Fruit fly (Drosophila melanogaster) whole organism, embryonic: ENCODE measurements around the gene CG7484.

Experiments
- ATbp ChIP-seq: fragments of 200-800 bp; sonication (Bioruptor generic); optimal IDR thresholded peaks from 2 replicates; lab custom pipeline; 2017; ENCODE audit warnings: missing biosample characterization, mild to moderate bottlenecking, missing genetic modification characterization, missing genetic modification reagents
- Ada2b ChIP-seq: fragments of 200-800 bp; sonication (Bioruptor generic); IDR thresholded peaks from 2 replicates; pipeline ENCODE4 v1.3.6; 2022; ENCODE audit warnings: missing biosample characterization, missing genetic modification characterization
- Adf1 ChIP-seq: fragments of 200-800 bp; sonication (Bioruptor generic); IDR thresholded peaks from 2 replicates; pipeline ENCODE4 v1.3.6; 2022; ENCODE audit warnings: missing biosample characterization, missing genetic modification characterization
- Atf-2 ChIP-seq: fragments of 200-800 bp; sonication (Bioruptor generic); optimal IDR thresholded peaks from 2 replicates; lab custom pipeline; 2016; ENCODE audit warnings: missing biosample characterization, missing genetic modification characterization
- Bteb2 ChIP-seq: fragments of 200-800 bp; sonication (Bioruptor generic); optimal IDR thresholded peaks from 2 replicates; lab custom pipeline; 2016; ENCODE audit warnings: missing biosample characterization, missing genetic modification characterization
- CG10147 ChIP-seq: fragments of 200-800 bp; sonication (Bioruptor generic); optimal IDR thresholded peaks from 2 replicates; lab custom pipeline; 2019; ENCODE audit warnings: missing biosample characterization, mild to moderate bottlenecking, missing genetic modification characterization, moderate library complexity
- CG10959 ChIP-seq: fragments of 200-800 bp; sonication (Bioruptor generic); IDR thresholded peaks from 2 replicates; pipeline ENCODE4 v1.3.6; 2022; ENCODE audit warnings: missing biosample characterization, missing genetic modification characterization
- CG11504 ChIP-seq: fragments of 200-800 bp; sonication (Bioruptor generic); optimal IDR thresholded peaks from 3 replicates; lab custom pipeline; 2019; ENCODE audit warnings: missing biosample characterization, mild to moderate bottlenecking, missing genetic modification characterization, moderate library complexity
- CG11696 ChIP-seq: fragments of 200-800 bp; sonication (Bioruptor generic); IDR thresholded peaks from 2 replicates; pipeline ENCODE4 v1.3.6; 2022; ENCODE audit warnings: missing biosample characterization, missing genetic modification characterization
- CG14441 ChIP-seq: fragments of 200-800 bp; sonication (Bioruptor generic); IDR thresholded peaks from 2 replicates; pipeline ENCODE4 v1.3.6; 2022; ENCODE audit warnings: missing biosample characterization, missing genetic modification characterization
- CG14860 ChIP-seq: fragments of 200-800 bp; sonication (Bioruptor generic); IDR thresholded peaks from 3 replicates; pipeline ENCODE4 v1.3.6; 2022; ENCODE audit warnings: missing biosample characterization, missing genetic modification characterization; ENCODE audit not compliant: partially characterized antibody
- CG15514 ChIP-seq: fragments of 200-800 bp; sonication (Bioruptor generic); optimal IDR thresholded peaks from 3 replicates; lab custom pipeline; 2017; ENCODE audit warnings: missing biosample characterization, missing genetic modification characterization, mild to moderate bottlenecking, moderate library complexity, missing genetic modification reagents
- CG1603 ChIP-seq: fragments of 200-800 bp; sonication (Bioruptor generic); optimal IDR thresholded peaks from 2 replicates; lab custom pipeline; 2019; ENCODE audit warnings: missing biosample characterization, mild to moderate bottlenecking, missing genetic modification characterization, moderate library complexity
- CG17385 ChIP-seq: fragments of 200-800 bp; sonication (Bioruptor generic); optimal IDR thresholded peaks from 3 replicates; lab custom pipeline; 2018; ENCODE audit warnings: missing biosample characterization, mild to moderate bottlenecking, missing genetic modification characterization
- CG17829 ChIP-seq: fragments of 200-800 bp; optimal IDR thresholded peaks from 2 replicates; lab custom pipeline; 2019; ENCODE audit warnings: missing biosample characterization, mild to moderate bottlenecking, missing genetic modification characterization, moderate library complexity
- CG2202 ChIP-seq: fragments of 200-800 bp; sonication (Bioruptor generic); optimal IDR thresholded peaks from 2 replicates; lab custom pipeline; 2018; ENCODE audit warnings: missing biosample characterization, mild to moderate bottlenecking, missing genetic modification characterization
- CG2875 ChIP-seq: fragments of 200-800 bp; sonication (Bioruptor generic); optimal IDR thresholded peaks from 2 replicates; lab custom pipeline; 2017; ENCODE audit warnings: missing biosample characterization, mild to moderate bottlenecking, missing genetic modification characterization, missing genetic modification reagents
- CG30403 ChIP-seq: fragments of 200-800 bp; sonication (Bioruptor generic); optimal IDR thresholded peaks from 3 replicates; lab custom pipeline; 2016; ENCODE audit warnings: missing biosample characterization, missing genetic modification characterization
- CG3407 ChIP-seq: fragments of 200-800 bp; sonication (Bioruptor generic); optimal IDR thresholded peaks from 2 replicates; lab custom pipeline; 2018; ENCODE audit warnings: missing biosample characterization, mild to moderate bottlenecking, missing genetic modification characterization
- CG3726 ChIP-seq: fragments of 200-800 bp; sonication (Bioruptor generic); IDR thresholded peaks from 3 replicates; pipeline ENCODE4, ENCODE4 v1.3.6; 2022; ENCODE audit warnings: missing biosample characterization, missing genetic modification characterization
- CG7839 ChIP-seq: fragments of 200-800 bp; sonication (Bioruptor generic); optimal IDR thresholded peaks from 3 replicates; lab custom pipeline; 2018; ENCODE audit warnings: missing biosample characterization, mild to moderate bottlenecking, missing genetic modification characterization, moderate library complexity
- ERR ChIP-seq: fragments of 200-800 bp; sonication (Bioruptor generic); optimal IDR thresholded peaks from 2 replicates; lab custom pipeline; 2016; ENCODE audit warnings: missing biosample characterization, missing genetic modification characterization
- HLHmδ ChIP-seq: fragments of 200-800 bp; sonication (Bioruptor generic); optimal IDR thresholded peaks from 2 replicates; lab custom pipeline; 2018; ENCODE audit warnings: missing biosample characterization, mild to moderate bottlenecking, missing genetic modification characterization, moderate library complexity
- HmgZ ChIP-seq: fragments of 200-800 bp; sonication (Bioruptor generic); optimal IDR thresholded peaks from 2 replicates; lab custom pipeline; 2018; ENCODE audit warnings: missing biosample characterization, mild to moderate bottlenecking, missing genetic modification characterization
- Nf-YB ChIP-seq: fragments of 200-800 bp; sonication (Bioruptor generic); optimal IDR thresholded peaks from 3 replicates; lab custom pipeline; 2019; ENCODE audit warnings: missing biosample characterization, mild to moderate bottlenecking, missing genetic modification characterization, moderate library complexity
- Oli ChIP-seq: fragments of 200-800 bp; sonication (Bioruptor generic); optimal IDR thresholded peaks from 2 replicates; lab custom pipeline; 2018; ENCODE audit warnings: missing biosample characterization, mild to moderate bottlenecking, missing genetic modification characterization, moderate library complexity
- Pdp1 ChIP-seq, 2 experiments: fragments of 200-800 bp; sonication (Bioruptor generic); optimal IDR thresholded peaks; 3 replicates each; lab custom pipeline; 2016; ENCODE audit warnings: missing biosample characterization in 2 of 2, missing genetic modification characterization in 2 of 2, mild to moderate bottlenecking in 1 of 2, moderate library complexity in 1 of 2
- ab ChIP-seq: fragments of 200-800 bp; sonication (Bioruptor generic); optimal IDR thresholded peaks from 2 replicates; lab custom pipeline; 2016; ENCODE audit warnings: missing biosample characterization, missing genetic modification characterization
- ap ChIP-seq: fragments of 200-800 bp; sonication (Bioruptor generic); IDR thresholded peaks from 2 replicates; pipeline ENCODE4 v1.3.6; 2022; ENCODE audit warnings: missing biosample characterization, missing genetic modification characterization
- cad ChIP-seq: fragments of >200 bp; optimal IDR thresholded peaks from 2 replicates; lab custom pipeline; 2017; ENCODE audit warnings: missing biosample characterization, missing genetic modification characterization
- cas ChIP-seq: fragments of 200-800 bp; sonication (Bioruptor generic); IDR thresholded peaks from 2 replicates; pipeline ENCODE4 v1.3.6; 2022; ENCODE audit warnings: missing biosample characterization, missing genetic modification characterization
- dan ChIP-seq: fragments of 200-800 bp; sonication (Bioruptor generic); IDR thresholded peaks from 2 replicates; pipeline ENCODE4 v1.3.6; 2022; ENCODE audit warnings: missing biosample characterization, missing genetic modification characterization
- fd3F ChIP-seq: fragments of 200-800 bp; sonication (Bioruptor generic); optimal IDR thresholded peaks from 2 replicates; lab custom pipeline; 2018; ENCODE audit warnings: missing biosample characterization, mild to moderate bottlenecking, missing genetic modification characterization, moderate library complexity
- gcm ChIP-seq: fragments of 200-800 bp; sonication (Bioruptor generic); optimal IDR thresholded peaks from 2 replicates; lab custom pipeline; 2019; ENCODE audit warnings: missing biosample characterization, mild to moderate bottlenecking, missing genetic modification characterization, moderate library complexity
- gem ChIP-seq: fragments of 200-800 bp; sonication (Bioruptor generic); optimal IDR thresholded peaks from 2 replicates; lab custom pipeline; 2019; ENCODE audit warnings: missing biosample characterization, mild to moderate bottlenecking, missing genetic modification characterization, moderate library complexity
- h ChIP-seq: fragments of >200 bp; optimal IDR thresholded peaks from 2 replicates; lab custom pipeline; 2017
- kay ChIP-seq: fragments of 200-800 bp; sonication (Bioruptor generic); optimal IDR thresholded peaks from 2 replicates; lab custom pipeline; 2016; ENCODE audit warnings: missing biosample characterization, missing genetic modification characterization
- lbe ChIP-seq: fragments of 200-800 bp; sonication (Bioruptor generic); optimal IDR thresholded peaks from 2 replicates; lab custom pipeline; 2016; ENCODE audit warnings: missing biosample characterization, mild to moderate bottlenecking, missing genetic modification characterization
- odd ChIP-seq: fragments of 200-800 bp; sonication (Bioruptor generic); optimal IDR thresholded peaks from 2 replicates; lab custom pipeline; 2017; ENCODE audit warnings: missing biosample characterization, mild to moderate bottlenecking, missing genetic modification characterization
- otp ChIP-seq: fragments of 200-800 bp; sonication (Bioruptor generic); IDR thresholded peaks from 3 replicates; pipeline ENCODE4, ENCODE4 v1.3.6; 2022; ENCODE audit warnings: missing biosample characterization, missing genetic modification characterization
- pzg ChIP-seq: fragments of 200-800 bp; sonication (Bioruptor generic); optimal IDR thresholded peaks from 3 replicates; lab custom pipeline; 2018; ENCODE audit warnings: missing biosample characterization, mild to moderate bottlenecking, missing genetic modification characterization, moderate library complexity
- sc ChIP-seq, 3 experiments: fragments of >200 bp in 2 of 3; fragments of 200-800 bp in 1 of 3; sonication (Bioruptor generic) in 1 of 3; optimal IDR thresholded peaks; 2 replicates in 2 of 3; 3 replicates in 1 of 3; lab custom pipeline; 2017; ENCODE audit warnings: mild to moderate bottlenecking in 1 of 3, missing biosample characterization in 1 of 3, missing genetic modification characterization in 1 of 3, missing genetic modification reagents in 1 of 3
- slbo ChIP-seq: fragments of 200-800 bp; sonication (Bioruptor generic); IDR thresholded peaks from 2 replicates; pipeline ENCODE4 v1.3.6; 2022; ENCODE audit warnings: missing biosample characterization, missing genetic modification characterization
- stwl ChIP-seq: fragments of 200-800 bp; sonication (Bioruptor generic); optimal IDR thresholded peaks from 3 replicates; lab custom pipeline; 2018; ENCODE audit warnings: missing biosample characterization, mild to moderate bottlenecking, missing genetic modification characterization, moderate library complexity
- tio ChIP-seq: fragments of 200-800 bp; sonication (Bioruptor generic); optimal IDR thresholded peaks from 2 replicates; lab custom pipeline; 2017; ENCODE audit warnings: missing biosample characterization, missing genetic modification characterization, inconsistent platforms
- toy ChIP-seq: fragments of 200-800 bp; sonication (Bioruptor generic); IDR thresholded peaks from 2 replicates; pipeline ENCODE4 v1.3.6; 2022; ENCODE audit warnings: missing biosample characterization, missing genetic modification characterization
- twi ChIP-seq: fragments of 200-800 bp; optimal IDR thresholded peaks from 2 replicates; lab custom pipeline; 2019; ENCODE audit warnings: missing biosample characterization, mild to moderate bottlenecking, missing genetic modification characterization, moderate library complexity
- vvl ChIP-seq: fragments of 200-800 bp; sonication (Bioruptor generic); IDR thresholded peaks from 2 replicates; pipeline ENCODE4 v1.3.6; 2022; ENCODE audit warnings: missing biosample characterization, missing genetic modification characterization
- wdn ChIP-seq: fragments of 200-800 bp; sonication (Bioruptor generic); IDR thresholded peaks from 2 replicates; pipeline ENCODE4 v1.3.6; 2022; ENCODE audit warnings: missing biosample characterization, missing genetic modification characterization

The CG7484 gene

dm6 chr3L:17610896-17611711 lies 43.3 kb upstream of the CG7484 start (continued):
- peak; percentile 69 for TF ChIP-seq CG17385
- TF ChIP-seq Nf-YB (GFP tag; lab: Kevin White, UChicago), result peak; percentile 43
- TF ChIP-seq dan (GFP tag; lab: Robert Waterston, UW), result no peak
- no peak for TF ChIP-seq Bteb2 (GFP tag; lab: Kevin White, UChicago)
- peak; percentile 69 for TF ChIP-seq CG17829 (tag; lab: Kevin White, UChicago)
- no peak for TF ChIP-seq Ada2b (GFP tag; lab: Robert Waterston, UW)
- TF ChIP-seq CG11696 (GFP tag; lab: Robert Waterston, UW), result no peak
- TF ChIP-seq wdn (GFP tag; lab: Robert Waterston, UW), result no peak
- TF ChIP-seq CG11504 (tag; lab: Kevin White, UChicago), result peak; percentile 84
- peak; percentile 84 for TF ChIP-seq gem
- TF ChIP-seq CG7839 (tag; lab: Kevin White, UChicago), result peak; percentile 82
- TF ChIP-seq otp (GFP tag; lab: Robert Waterston, UW), result no peak
- no peak for TF ChIP-seq kay (GFP tag; lab: Kevin White, UChicago)
- no peak for TF ChIP-seq h
- peak; percentile 83 for TF ChIP-seq Oli
- no peak for TF ChIP-seq CG10959 (GFP tag; lab: Robert Waterston, UW)
- TF ChIP-seq CG14860, result no peak
- no peak for TF ChIP-seq CG14441 (GFP tag; lab: Robert Waterston, UW)
- no peak for TF ChIP-seq HmgZ (tag; lab: Kevin White, UChicago)
- TF ChIP-seq CG2202 (tag; lab: Kevin White, UChicago), result peak; percentile 63
- TF ChIP-seq slbo (GFP tag; lab: Robert Waterston, UW), result 0 out of 2 replicates have a peak, but pooled peaks have one; percentile 11
- no peak for TF ChIP-seq cad
- peak; percentile 30 for TF ChIP-seq gcm (GFP tag; lab: Kevin White, UChicago)
- no peak for TF ChIP-seq Adf1 (GFP tag; lab: Robert Waterston, UW)
- TF ChIP-seq HLHmδ (GFP tag; lab: Kevin White, UChicago), result no peak
- no peak for TF ChIP-seq fd3F (GFP tag; lab: Kevin White, UChicago)
- no peak for TF ChIP-seq CG15514 (GFP tag; lab: Kevin White, UChicago)
- TF ChIP-seq CG1603, result no peak
- TF ChIP-seq ERR (GFP tag; lab: Kevin White, UChicago), result no peak
- peak; percentile 57 for TF ChIP-seq CG30403 (GFP tag; lab: Kevin White, UChicago)
- TF ChIP-seq CG10147 (GFP tag; lab: Kevin White, UChicago), result no peak
- TF ChIP-seq CG3407 (GFP tag; lab: Kevin White, UChicago), result peak; percentile 44
- TF ChIP-seq ap (GFP tag; lab: Robert Waterston, UW), result 0 out of 2 replicates have a peak, but pooled peaks have one; percentile 20
- TF ChIP-seq sc (optimal IDR thresholded peaks at IDR 0.05; lab: Kevin White, UChicago), result no peak
- peak; percentile 86 for TF ChIP-seq sc (GFP tag; optimal IDR thresholded peaks at IDR 0.05; lab: Kevin White, UChicago)
- no peak for TF ChIP-seq Pdp1 (GFP tag; optimal IDR thresholded peaks at IDR 0.05; lab: Kevin White, UChicago)
- no peak for TF ChIP-seq pzg (GFP tag; lab: Kevin White, UChicago)
- no peak for TF ChIP-seq CG3726
- TF ChIP-seq cas, result no peak
- TF ChIP-seq tio (GFP tag; lab: Kevin White, UChicago), result peak; percentile 55
- peak; percentile 71 for TF ChIP-seq odd
- TF ChIP-seq lbe (GFP tag; lab: Kevin White, UChicago), result peak; percentile 83
- TF ChIP-seq stwl, result no peak
- TF ChIP-seq twi, result peak; percentile 60
- peak; percentile 55; the same call in 1 of the 2 replicates for TF ChIP-seq vvl (GFP tag; lab: Robert Waterston, UW)
- no peak for TF ChIP-seq ab
- peak; percentile 59 for TF ChIP-seq ATbp (GFP tag; lab: Kevin White, UChicago)
- peak; percentile 43 for TF ChIP-seq CG2875 (GFP tag; lab: Kevin White, UChicago)
- no peak for TF ChIP-seq toy
- no peak for TF ChIP-seq Atf-2 (GFP tag; lab: Kevin White, UChicago)
